Fruit fly (Drosophila melanogaster): ENCODE data around the gene RpS20.

DNA sequence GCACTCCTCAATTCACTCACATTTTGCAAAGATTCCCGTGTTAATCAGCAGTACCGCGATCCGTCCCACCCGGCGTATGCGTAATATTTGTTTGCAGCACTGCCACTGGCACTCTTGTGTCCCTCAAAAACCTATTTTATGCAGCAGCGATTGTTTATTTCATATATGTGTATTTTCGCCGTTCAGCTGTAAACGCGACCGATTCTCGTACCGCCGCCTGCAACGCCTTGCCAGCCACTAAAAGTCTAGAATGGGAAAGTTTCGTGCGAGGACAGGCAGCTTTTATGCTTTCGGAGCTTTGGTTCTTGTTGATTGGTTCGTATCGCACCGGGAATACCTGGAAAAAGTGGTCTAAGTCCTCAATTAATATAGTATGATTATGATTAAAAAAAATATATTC lies 3.3 kb upstream of the RpS20 start, which contains the start of gene CG17270:
- TF ChIP-seq psq (optimal IDR thresholded peaks at IDR 0.05) (no peak), CG8478 (optimal IDR thresholded peaks at IDR 0.05) (no peak), usp (GFP tag; optimal IDR thresholded peaks at IDR 0.05) (no peak), pan (optimal IDR thresholded peaks at IDR 0.05) (no peak), Dll (optimal IDR thresholded peaks at IDR 0.05) (no peak)
